Fruit fly (Drosophila melanogaster) ovary, adult (tissue): ENCODE results near the gene CG6791.

Experiments used
- CG17801 ChIP-seq: fragments of 200-800 bp; optimal IDR thresholded peaks from 2 replicates; lab custom pipeline; 2019; ENCODE audit warnings: missing biosample characterization, mild to moderate bottlenecking, missing genetic modification characterization, moderate library complexity; ENCODE audit not compliant: partially characterized antibody

The CG6791 gene

DNA sequence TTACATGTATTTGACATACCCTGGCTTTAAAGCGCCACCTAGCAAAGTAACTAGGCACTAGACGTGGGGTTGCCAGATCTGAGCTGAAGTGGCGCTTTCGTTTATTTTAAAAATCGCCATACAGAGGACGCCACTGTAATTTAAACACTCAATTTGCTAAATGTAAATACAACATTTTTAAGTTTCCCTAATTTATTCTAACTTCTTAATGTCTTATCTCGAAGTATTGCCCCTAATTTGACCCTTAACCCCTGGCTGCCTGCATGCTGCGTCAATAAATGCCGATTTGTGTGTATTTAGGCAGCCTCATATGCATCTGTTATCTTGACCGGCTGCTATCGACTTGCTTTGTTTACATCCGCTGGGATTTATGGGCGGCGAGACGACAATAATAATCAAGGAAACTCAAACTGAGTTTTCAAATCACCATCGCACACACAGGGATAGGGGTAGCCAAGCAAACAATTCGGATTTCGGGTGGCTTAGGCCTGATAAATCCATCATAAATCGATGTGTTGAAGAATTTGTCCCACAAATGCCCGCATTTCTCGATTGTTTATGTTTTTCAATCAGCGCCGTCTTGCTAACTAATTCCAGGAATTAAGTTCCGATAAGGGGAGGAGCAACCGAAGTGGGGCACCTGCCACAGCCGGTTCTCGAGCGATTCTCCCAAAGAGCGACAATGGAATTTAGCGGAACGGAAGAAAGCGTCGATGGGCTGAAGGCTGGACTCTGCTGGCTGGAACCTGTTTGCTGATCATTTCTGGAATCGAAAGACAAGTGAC is 23.5 kb upstream of the CG6791 start:
- no peak for TF ChIP-seq CG17801

DNA sequence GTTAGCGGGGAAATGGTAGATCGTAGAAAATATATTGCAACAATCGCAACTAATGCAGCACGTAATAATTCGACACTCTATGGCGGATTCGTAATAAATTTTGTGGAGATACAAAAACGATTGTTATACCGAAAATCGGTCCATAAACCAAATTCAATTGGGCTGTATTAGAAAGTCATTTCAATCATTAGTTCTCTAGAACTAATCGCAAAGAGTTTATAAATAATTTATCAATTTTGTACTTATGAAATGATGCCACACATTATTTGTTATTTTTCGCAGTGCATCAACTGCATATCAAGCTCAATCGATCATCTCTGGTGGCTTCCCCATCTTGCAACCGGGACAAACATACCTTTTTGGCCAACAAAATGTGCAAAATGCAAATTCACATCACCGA is 22.5 kb upstream of the CG6791 start:
- no peak for TF ChIP-seq CG17801

DNA sequence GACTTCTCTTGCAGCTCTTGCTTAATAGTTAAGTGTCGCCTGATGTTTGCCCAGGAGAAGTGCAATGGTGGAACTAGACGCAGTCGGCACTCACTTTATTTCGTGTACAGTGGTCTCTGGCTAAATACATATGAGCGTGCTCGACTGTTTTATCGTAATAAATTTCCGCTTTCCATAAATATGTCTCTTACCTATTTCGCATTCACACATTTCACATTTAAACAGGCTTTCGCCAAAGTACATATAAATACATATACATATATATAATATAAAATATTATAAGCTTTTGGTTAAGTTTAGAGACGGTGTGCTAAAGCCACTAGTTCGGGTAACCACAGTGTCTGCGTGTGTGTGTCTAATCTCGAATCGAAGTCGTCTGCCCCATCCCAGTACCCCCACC is 16.7 kb upstream of the CG6791 start:
- no peak for TF ChIP-seq CG17801

DNA sequence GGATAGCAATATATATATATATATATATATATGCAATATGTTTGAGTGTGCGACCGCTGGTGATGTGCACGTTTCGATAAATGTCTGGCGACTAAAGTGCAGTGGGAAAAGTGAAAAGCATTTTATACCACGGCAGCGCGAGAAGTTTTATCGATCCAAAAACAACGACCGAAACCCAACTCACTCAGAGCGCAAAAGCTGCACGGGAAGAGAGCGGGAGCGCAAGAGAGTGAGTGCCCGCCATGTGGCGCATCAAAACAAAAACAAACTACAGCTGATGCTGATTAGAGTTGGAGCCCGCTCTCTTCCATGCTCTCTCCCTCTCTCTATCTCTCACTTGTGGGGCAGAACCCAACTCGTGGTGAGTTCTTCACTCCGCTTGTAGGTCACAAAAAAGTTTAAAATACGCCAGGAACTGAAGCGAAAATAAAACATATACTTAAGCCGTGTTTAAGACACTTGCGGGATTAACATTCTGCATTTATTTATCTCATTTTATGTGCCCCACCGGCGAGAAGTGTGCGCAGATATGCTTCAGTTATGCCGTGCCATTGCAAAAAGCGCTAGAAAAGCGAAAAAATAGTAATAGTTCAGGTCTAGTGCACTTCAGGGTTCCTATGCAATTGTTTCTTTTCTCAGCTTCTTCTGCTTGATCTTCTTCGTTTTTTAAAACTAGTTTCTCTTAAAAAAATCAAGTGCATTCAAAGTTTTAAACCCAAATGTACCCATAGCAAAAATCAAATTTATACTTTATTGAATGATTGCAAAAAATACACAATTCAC is 14.9 kb upstream of the CG6791 start:
- TF ChIP-seq CG17801 = peak; percentile 58

DNA sequence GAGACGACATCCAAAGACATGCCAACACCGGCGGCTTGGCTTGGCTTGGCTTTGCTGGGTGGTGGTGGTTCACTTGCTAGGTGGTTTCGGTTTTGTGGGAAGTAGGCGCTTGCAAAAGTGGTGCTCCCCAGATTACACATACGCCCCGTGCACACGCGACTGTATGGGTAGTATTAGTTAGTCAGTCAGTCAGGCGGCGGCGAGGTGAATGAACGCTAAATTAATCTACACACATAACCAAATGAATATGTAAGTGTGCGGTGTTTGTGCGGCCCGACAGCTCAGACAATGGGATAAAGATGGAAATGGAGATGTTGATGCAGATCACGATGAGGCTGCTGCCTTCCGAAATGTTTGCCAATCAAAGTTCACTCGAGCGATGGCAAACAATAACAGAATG is 13.2 kb upstream of the CG6791 start:
- no peak for TF ChIP-seq CG17801

DNA sequence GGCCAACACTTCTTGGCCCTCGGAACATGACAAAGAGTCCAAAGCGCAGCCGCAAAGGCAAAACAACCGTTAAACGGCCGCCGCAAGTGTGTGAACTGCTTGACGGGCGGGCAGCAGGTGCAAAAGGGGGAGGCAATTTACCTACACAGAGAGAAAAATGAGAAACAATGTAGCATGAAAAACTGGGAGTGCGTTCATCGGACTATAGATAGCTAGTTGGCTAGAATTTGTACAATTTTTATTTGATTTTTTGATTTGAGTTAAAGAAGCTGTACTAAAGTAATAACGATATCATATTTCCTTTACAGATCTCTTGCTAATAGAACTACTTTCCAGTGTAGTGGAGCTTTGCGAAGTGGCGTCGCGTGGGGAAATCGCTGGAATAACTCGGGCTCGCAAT is 5.6 kb upstream of the CG6791 start:
- no peak for TF ChIP-seq CG17801

DNA sequence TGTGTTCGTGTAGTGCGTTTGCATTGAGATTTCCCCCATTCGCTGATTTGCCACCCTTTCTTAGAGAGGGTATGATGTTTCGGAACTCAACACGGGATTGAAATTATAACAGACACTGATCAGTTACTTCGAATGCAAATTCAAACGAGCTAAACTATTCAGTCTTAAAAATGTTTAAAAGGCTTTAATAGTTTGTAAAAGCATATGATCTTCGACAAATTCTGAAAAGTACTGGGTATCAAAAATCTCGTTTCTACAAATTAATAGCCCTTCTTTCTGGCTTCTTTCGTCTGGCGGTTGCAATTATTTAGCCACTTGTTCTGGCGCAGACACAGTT is 7.7 kb downstream of the CG6791 start:
- peak; percentile 82 for TF ChIP-seq CG17801

DNA sequence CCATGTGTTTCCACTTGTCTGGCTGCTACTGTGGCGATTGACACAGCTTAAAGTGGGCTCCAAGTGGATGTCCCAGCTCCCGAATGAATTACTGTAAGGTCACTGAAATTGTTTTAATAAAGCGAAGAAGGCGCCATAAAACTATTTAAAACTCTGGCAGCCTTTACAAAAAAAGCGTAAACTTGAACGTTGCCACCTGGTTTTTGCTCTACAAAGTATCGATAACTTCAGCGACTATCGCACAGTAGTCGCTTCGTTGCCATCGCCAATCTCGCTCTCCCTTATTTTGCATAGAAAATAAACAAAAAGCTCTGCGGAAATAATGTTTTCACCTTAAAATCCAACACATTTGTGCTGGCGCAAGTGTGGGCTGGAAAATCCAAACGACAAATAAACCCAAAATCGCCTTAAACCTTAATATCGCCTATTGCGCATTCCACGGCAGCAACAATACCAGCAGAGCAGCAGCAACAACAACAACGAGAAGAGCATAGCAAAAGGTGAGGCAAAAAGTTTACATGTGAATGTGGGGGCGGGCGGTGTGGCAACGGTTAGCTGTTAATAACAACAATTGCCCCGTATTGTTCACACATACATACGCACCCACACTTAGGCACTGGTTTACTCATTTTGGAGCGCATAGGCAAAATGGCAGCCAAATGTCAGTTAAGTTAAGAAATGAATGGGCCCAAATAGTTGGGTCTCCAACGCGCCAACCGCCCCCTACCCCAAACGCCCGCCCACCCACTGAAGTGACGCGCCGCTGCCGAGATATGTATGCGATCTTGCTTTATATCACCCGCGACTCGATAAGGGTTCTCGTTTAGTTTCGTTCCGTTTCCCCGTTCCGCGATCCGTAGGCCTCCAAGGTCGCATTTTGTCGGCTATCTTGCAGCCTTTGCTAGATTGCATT is 8.3 kb downstream of the CG6791 start, which contains the start of gene wkd:
TSS of gene wkd (plus strand) at position 237 of the 913 bp plus-strand sequence.
- peak; percentile 14 for TF ChIP-seq CG17801

DNA sequence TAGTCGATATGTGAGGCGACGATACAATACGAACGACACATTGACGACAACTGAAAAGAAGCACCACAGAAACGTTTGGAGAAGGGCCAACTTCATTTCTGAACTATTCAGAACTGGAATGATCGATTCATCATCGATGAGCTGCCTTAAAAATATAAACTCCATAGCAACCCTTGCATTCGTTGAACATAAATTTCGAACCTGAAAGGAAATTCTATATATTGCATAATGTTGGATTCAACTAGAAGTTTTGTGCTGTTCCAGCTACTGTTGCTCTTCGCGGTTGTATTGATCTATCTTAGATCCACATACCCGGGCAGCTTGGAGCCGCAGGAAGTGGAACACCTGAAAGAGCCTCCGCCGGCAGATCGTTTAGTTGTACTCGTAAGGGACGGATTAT is 11.3 kb downstream of the CG6791 start, which contains the start of the genes CG6790 and CG5342:
TSS of gene CG6790 (minus strand) at position 101 of the 400 bp plus-strand sequence.
TSS of gene CG5342 (plus strand) at position 182 of the 400 bp plus-strand sequence.
- no peak for TF ChIP-seq CG17801

DNA sequence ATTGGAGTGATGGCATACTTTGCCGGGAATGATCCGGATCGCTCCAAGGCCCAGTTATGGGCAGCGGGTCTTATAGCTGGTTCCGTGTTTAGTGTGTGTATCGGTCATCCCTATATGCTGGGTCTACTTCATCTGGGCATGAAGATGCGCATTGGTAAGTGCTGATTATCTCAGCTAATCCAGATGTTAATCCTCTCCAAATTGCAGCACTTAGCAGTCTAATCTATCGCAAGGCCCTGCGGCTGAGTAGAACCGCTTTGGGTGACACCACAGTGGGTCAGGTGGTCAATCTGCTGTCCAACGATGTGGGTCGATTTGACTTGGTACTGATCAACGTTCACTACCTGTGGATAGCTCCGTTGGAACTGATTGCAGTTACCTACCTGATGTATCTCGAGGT is 18.5 kb downstream of the CG6791 start:
- no peak for TF ChIP-seq CG17801

DNA sequence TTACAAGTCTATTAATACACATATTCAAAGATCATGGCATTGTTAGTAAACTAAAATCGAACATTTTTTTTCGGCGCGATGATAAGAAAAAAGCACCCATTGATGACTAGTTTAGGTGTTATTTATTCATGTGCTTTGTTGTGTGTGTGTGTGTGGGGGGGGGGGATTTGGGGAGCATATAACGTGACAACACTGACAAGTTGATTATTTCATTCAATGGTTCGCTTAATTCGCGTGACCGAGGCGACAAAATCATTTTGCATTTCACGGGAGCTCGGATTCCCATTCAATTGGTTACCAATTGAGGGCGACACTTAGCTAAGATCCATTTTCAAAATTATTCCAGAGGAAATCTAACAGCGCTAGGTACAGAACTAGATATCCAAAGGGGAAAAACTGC is 20.0 kb downstream of the CG6791 start:
- TF ChIP-seq CG17801 = no peak

DNA sequence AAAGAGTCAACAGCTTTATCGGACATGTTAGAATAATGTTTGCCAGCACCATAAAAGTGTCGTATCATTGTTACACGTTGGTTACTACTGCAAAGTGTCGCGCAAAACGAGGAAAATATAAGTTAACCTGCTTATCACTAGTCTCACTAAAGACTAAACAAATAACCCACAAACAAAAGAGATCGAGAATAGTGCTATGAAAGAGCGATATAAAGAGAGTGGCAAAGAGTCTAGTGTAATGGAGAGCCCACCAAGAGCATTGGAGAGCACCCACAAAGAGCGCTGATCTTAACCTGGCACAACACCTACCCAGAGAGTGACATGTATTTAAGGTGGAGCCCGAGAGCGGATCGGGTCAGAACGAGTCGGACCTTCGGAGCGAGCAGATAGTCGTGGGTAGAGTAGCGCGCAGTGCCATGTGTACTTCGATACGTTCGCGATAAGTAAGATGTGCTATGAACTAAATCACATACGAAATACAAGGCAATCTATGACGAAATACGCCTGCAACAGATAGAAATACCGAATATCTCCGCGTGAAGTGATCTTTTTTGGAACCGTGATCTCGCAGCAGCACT is 21.0 kb downstream of the CG6791 start, which contains the start of gene Mrp4:
TSS of gene Mrp4 (plus strand) at position 378 of the 578 bp plus-strand sequence.
- TF ChIP-seq CG17801 = peak; percentile 78

DNA sequence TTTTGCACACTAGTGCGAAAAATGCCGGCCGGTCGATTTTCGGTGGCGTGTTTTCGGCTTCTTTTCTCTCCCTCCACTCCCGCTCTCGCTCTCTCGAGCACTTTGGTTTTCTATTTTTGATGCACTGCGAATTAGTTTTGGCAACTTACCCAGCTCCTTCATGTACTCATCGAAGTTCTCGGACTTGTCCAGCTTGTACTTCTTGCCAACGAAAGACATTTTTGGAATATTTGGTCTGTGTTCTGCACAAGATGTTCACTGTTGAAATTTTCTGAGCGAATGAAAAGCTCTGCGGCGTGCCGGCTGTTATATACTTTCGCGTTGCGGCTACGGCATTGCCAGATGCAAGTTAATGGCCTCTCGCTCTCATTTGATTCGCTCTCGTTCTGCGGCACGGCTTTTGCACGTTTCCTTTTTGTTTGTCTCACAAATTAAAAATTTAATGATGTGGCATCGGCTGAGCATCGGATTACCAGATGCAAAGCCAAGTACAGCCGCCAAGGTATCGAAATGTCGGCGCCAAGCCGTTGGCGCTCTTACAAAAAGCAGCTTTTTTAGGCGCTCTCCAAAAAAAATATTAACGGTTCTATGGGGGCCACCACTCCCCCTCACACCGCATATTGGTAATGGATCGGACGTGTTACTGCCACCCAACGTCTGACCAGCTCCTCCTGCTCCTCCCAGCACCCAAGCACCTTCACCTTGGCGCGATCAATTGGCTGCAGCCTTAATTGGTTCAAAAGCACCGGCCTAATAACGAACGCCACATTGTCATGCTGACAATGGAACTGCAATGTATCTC is 23.0 kb downstream of the CG6791 start, which contains the start of the genes fabp and sea:
TSS of gene fabp (minus strand) at position 286 of the 802 bp plus-strand sequence.
TSS of gene sea (minus strand) at position 286 of the 802 bp plus-strand sequence.
- TF ChIP-seq CG17801 = peak; percentile 91

DNA sequence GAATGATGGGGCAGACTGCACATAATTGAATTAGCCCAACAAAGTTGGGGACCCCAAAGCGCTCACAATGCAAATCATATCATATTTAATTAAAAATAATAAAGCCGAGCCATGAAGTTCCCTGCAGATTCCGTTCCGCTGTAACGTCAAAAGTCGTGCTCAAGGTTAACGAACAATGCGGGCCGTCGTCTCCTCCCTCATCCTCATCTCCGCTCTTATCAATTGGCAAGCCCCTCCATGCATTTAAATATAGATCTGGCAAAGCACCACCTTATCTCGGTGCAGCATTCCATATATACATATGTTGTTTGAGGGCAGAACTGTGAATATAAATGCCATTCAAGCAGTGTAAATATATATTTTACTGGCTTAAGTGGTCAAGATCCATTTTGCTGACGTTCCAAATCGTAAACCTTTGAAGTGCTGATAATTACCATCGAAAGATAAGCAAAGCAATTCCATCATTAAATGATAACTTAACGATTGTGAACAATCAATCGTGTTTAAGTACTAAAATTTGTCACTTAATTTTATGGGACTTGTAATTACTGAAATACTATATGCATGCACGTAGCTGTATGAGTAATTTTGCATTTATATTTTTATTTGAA is 25.0 kb downstream of the CG6791 start:
- TF ChIP-seq CG17801 = no peak

DNA sequence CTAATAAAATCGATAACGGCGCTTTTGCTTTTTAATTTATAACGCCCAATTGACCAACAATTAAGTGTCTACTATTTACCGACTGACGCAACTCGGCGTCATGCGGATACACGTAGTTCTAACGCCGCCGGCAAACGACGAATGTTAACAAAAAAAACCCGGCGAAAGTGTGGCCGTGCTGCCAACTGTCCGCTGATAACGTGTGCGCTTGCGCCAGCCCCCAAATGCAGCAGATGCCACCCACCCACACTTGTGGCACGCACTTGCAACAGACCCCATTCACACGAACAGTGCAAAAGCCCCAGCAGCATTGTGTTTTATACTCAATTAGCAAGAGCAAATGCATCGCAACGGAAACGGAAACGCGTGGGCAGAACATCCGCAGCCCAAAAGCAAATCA is 26.8 kb downstream of the CG6791 start:
- no peak for TF ChIP-seq CG17801
